Worm (Caenorhabditis elegans) whole organism, L4 larva: Measurements from ENCODE around the gene acly-2.
A peak's percentile ranks its signal among the peaks of the same experiment; 100 is the strongest.

ENCODE experiments used
- jun-1 ChIP-seq: fragments of 150-350 bp; optimal IDR thresholded peaks from 2 replicates; lab custom pipeline; 2014; ENCODE audit warnings: missing biosample characterization, missing genetic modification reagents, missing genetic modification characterization
- lin-13 ChIP-seq: fragments of 150-350 bp; optimal IDR thresholded peaks from 2 replicates; lab custom pipeline; 2014; ENCODE audit warnings: missing biosample characterization, missing genetic modification reagents, missing genetic modification characterization
- lin-15B ChIP-seq: fragments of 150-350 bp; sonication (generic microtip); optimal IDR thresholded peaks from 3 replicates; lab custom pipeline; 2014; ENCODE audit warnings: missing biosample characterization, missing genetic modification characterization
- mxl-3 ChIP-seq: fragments of 200-800 bp; sonication (Bioruptor generic); optimal IDR thresholded peaks from 2 replicates; lab custom pipeline; 2018; ENCODE audit warnings: mild to moderate bottlenecking, missing genetic modification characterization, missing compliant biosample characterization
- rbr-2 ChIP-seq: sonication (generic microtip); optimal IDR thresholded peaks from 2 replicates; lab custom pipeline; 2016; ENCODE audit warnings: missing genotype, missing genetic modification characterization, missing compliant biosample characterization
- sdz-12 ChIP-seq: fragments of 200-800 bp; sonication (Bioruptor generic); optimal IDR thresholded peaks from 2 replicates; lab custom pipeline; 2018; ENCODE audit warnings: mild to moderate bottlenecking, missing genetic modification characterization, missing compliant biosample characterization

ce11 chrV:13085227-13085640 lies 31.1 kb upstream of the acly-2 start:
- TF ChIP-seq sdz-12 (no peak), lin-13 (GFP tag; lab: Kevin White, UChicago) (no peak), lin-15B (tag; lab: Kevin White, UChicago) (no peak), jun-1 (tag; lab: Kevin White, UChicago) (no peak), mxl-3 (GFP tag; lab: Kevin White, UChicago) (peak; percentile 52), rbr-2 (no peak)
